Fruit fly (Drosophila melanogaster): ENCODE results near the gene MED15.

MED15 gene

DNA sequence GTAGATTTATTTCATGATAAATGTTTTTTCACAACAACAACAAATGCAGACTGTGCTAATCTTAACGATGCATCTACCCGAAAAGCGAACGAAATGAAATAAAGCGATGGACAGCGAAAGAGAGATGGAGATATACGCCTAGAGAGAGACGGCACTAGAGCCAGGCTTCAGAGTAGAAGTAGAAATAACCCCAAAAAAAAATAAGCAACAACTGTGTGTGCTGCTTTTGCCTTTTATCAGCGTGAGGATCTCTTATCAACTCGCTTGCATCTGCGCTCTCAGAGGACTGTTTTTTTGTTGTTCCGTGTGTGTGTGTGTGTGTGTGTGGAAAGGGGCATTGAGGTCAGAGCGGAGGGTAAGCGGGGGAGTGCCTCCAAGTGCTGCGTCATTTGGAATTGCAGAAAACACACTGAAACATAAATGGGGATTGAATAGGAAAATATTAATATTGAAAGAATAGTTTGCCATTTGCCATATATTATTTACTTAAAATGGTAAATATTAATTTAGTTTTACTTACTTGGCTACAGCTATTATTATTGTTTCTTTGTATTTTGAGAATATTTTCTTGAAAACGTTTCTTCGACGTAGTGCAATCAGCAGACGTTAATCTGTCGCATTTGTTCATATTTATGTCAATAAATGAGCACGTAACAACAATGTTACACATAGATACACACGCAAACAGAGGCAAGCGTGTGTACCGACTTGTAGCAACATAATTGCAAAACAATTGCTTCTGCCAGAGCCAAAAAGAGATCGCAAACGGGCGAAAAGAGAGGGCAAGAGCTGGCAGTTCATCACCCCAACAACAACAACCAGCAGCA, 48.4 kb downstream of the MED15 start:
- TF ChIP-seq psq (optimal IDR thresholded peaks at IDR 0.05) (no peak), Myc (optimal IDR thresholded peaks at IDR 0.05) (no peak), ttk (optimal IDR thresholded peaks at IDR 0.05) (no peak), h (optimal IDR thresholded peaks at IDR 0.05) (no peak), Sin3A (optimal IDR thresholded peaks at IDR 0.05) (no peak), insv (optimal IDR thresholded peaks at IDR 0.05) (no peak)

DNA sequence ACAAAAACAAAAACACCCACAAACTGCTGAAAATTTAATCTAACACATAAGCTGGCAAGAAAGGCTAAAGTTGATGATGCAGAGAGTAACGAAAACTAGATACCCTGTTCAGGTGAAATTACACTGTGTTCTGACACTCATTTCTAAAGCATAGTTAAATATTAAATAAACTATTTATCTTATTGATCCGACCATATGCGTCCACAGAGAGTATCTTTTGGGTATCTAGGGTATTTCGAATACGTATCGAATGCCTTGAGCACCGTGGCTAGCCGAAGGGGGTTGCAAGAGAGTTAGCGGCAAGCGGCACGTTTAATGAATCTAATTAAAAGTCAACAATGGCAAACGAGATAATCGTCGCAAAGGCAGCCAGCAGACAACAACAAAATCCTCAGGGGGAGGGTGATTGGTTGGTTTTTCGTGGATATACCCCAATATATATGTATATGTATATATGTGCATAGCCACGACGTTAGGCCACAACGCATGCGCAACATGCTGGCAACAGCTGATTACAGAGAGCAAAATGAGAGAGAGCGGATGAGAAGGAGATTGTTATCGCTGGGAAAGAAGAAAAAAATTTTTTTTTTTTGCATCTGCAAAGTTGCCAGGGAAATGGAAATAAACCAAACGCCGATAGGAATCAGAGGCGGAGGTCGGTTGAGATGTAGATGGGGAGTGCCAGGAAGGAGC, 49.3 kb downstream of the MED15 start:
- no peak for TF ChIP-seq h (optimal IDR thresholded peaks at IDR 0.05)
- TF ChIP-seq ttk (optimal IDR thresholded peaks at IDR 0.05), result no peak

DNA sequence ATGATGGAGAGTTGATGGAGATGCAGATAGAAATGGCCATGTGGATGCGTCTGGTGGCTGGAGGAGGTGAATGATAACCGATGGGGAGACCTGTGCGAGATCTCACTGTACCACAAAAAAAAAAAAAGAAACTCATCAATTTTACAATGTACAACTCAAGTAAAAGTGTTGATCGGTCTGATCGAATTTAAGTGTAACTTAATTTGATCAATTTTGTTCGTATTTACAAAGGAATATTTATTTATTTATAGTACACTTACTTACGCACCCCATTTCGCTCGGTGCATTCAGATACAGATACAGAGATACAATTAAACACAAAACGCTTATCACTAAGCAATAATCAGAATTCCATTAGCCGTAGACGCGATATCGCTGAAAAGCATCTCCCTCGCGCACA, 49.9 kb downstream of the MED15 start:
- no peak for TF ChIP-seq h (optimal IDR thresholded peaks at IDR 0.05)
- no peak for TF ChIP-seq insv (optimal IDR thresholded peaks at IDR 0.05)
- no peak for TF ChIP-seq ttk (optimal IDR thresholded peaks at IDR 0.05)
- TF ChIP-seq Sin3A (optimal IDR thresholded peaks at IDR 0.05), result no peak
- TF ChIP-seq Myc (optimal IDR thresholded peaks at IDR 0.05), result no peak
- TF ChIP-seq psq (optimal IDR thresholded peaks at IDR 0.05), result no peak

DNA sequence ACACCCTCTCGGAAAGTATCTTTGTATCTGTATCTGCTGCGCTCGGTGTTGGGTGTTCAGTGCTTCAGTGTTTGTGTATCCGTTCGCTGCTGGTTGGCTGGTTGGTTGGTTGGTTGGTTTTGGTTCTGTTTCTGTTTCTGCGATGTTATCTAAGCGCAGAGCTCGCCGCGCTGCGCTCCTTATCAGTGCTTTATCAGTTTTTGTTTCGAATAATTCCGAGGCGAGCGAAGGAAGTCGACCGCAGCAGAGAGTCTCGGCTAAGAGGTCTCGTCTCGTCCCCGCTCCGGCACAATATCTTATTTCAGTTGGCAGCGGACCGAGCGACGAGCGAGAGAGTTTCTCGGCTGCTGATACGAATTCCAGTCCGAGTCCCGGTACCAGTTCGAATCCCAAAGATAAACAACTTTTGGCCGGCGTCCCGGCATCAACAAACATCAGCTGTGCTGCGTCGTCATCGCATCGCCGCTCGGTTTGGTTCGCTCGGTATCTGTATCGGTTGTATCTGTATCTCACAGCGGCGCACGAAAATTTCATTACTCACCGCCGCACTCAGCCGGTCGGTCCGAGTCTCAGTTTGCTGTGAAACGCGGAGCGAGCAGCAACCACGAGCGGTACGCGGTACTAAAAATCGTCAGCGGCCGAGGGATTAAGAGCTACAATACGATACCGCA, 50.5 kb downstream of the MED15 start:
- TF ChIP-seq ttk (optimal IDR thresholded peaks at IDR 0.05) (no peak), insv (optimal IDR thresholded peaks at IDR 0.05) (no peak), h (optimal IDR thresholded peaks at IDR 0.05) (no peak), Sin3A (optimal IDR thresholded peaks at IDR 0.05) (no peak), psq (optimal IDR thresholded peaks at IDR 0.05) (no peak), Myc (optimal IDR thresholded peaks at IDR 0.05) (no peak)

DNA sequence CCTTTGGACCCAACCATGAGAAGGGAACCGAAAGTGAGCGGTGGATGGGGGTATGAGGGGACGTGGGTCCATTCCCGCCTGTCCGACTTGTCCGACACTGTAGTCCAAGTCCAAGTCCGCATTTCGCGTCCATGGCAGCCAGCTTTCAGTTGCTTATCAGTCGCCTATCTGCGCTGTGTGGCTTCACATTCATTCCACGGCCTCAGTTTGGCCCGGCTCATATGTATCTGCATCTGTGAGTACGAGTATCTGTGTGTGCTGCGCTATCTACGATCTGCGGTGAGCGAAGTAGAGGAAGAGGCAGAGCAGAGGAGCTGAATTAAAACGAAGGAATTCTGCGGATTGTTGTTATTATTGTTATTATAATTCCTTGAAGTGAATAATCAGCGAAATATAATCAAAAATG, 51.7 kb downstream of the MED15 start:
- TF ChIP-seq insv (optimal IDR thresholded peaks at IDR 0.05), result no peak
- no peak for TF ChIP-seq ttk (optimal IDR thresholded peaks at IDR 0.05)
- TF ChIP-seq psq (optimal IDR thresholded peaks at IDR 0.05), result no peak
- TF ChIP-seq Sin3A (optimal IDR thresholded peaks at IDR 0.05), result no peak
- no peak for TF ChIP-seq h (optimal IDR thresholded peaks at IDR 0.05)
- no peak for TF ChIP-seq Myc (optimal IDR thresholded peaks at IDR 0.05)

All from Kc167 (cell line).